Fruit fly (Drosophila melanogaster) whole organism, wandering third instar larva: Measurements from ENCODE around the gene Cyt-c-p.

Experiments
- HLH106 ChIP-seq: fragments of 200-800 bp; optimal IDR thresholded peaks from 3 replicates; lab custom pipeline; 2019; ENCODE audit warnings: missing biosample characterization, mild to moderate bottlenecking, missing genetic modification characterization, moderate library complexity
- Hr78 ChIP-seq: fragments of >200 bp; optimal IDR thresholded peaks from 2 replicates; lab custom pipeline; 2017; ENCODE audit warnings: missing biosample characterization, missing genetic modification characterization
- Myc ChIP-seq: fragments of >200 bp; optimal IDR thresholded peaks from 2 replicates; lab custom pipeline; 2017
- Sp1 ChIP-seq: fragments of 200-800 bp; sonication (Bioruptor generic); optimal IDR thresholded peaks from 3 replicates; lab custom pipeline; 2019; ENCODE audit warnings: missing biosample characterization, mild to moderate bottlenecking, missing genetic modification characterization, moderate library complexity
- br ChIP-seq: fragments of 200-800 bp; sonication (Bioruptor generic); optimal IDR thresholded peaks from 2 replicates; lab custom pipeline; 2016; ENCODE audit warnings: missing biosample characterization, missing genetic modification characterization
- foxo ChIP-seq, 2 experiments: fragments of 200-800 bp; sonication (Bioruptor generic); optimal IDR thresholded peaks; 2 replicates in 1 of 2; 3 replicates in 1 of 2; lab custom pipeline; 2016 to 2017; ENCODE audit warnings: missing biosample characterization in 2 of 2, missing genetic modification characterization in 2 of 2
- fru ChIP-seq: fragments of 200-800 bp; sonication (Bioruptor generic); optimal IDR thresholded peaks from 3 replicates; lab custom pipeline; 2016; ENCODE audit warnings: missing biosample characterization, mild to moderate bottlenecking, missing genetic modification characterization
- psq ChIP-seq: fragments of 200-800 bp; sonication (Bioruptor generic); optimal IDR thresholded peaks from 3 replicates; lab custom pipeline; 2017; ENCODE audit warnings: missing biosample characterization, mild to moderate bottlenecking, missing genetic modification characterization, moderate library complexity
- usp ChIP-seq: fragments of >200 bp; optimal IDR thresholded peaks from 2 replicates; lab custom pipeline; 2017; ENCODE audit warnings: missing biosample characterization, missing genetic modification characterization

DNA sequence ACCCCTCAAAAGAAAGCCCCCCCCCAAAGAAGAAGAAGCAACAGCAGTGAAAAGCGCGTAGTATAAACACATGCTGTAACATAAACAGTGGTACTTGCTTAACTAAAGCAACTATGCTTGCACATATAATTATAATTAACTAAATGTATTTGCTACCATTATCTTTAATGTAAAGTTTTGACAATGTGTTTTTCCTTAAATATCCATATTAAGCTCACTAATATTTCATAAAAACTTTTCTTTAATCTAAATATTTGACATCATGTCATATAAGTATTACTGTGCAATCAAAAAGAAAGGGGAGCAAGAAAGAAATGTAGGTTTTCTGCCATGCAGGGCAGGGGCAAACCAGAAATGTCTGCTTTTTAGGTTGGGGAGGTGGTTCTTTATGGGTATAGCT is 3.0 kb upstream of the Cyt-c-p start:
- TF ChIP-seq psq, result no peak
- TF ChIP-seq br (GFP tag; lab: Kevin White, UChicago), result no peak
- TF ChIP-seq Myc (lab: Kevin White, UChicago), result no peak
- no peak for TF ChIP-seq Hr78 (GFP tag; lab: Kevin White, UChicago)
- no peak for TF ChIP-seq foxo (GFP tag; optimal IDR thresholded peaks at IDR 0.05; lab: Kevin White, UChicago)
- TF ChIP-seq HLH106, result no peak
- TF ChIP-seq usp (GFP tag; lab: Kevin White, UChicago), result no peak
- TF ChIP-seq Sp1, result no peak
- no peak for TF ChIP-seq fru (GFP tag; lab: Kevin White, UChicago)
